Fruit fly (Drosophila melanogaster) whole organism, prepupa: ENCODE results near the gene Kaz1-ORFB.

Experiments used
- Blimp-1 ChIP-seq: fragments of 200-800 bp; sonication (Bioruptor generic); optimal IDR thresholded peaks from 3 replicates; lab custom pipeline; 2017; ENCODE audit warnings: missing biosample characterization, missing genetic modification characterization, mild to moderate bottlenecking, moderate library complexity, missing genetic modification reagents
- CG11294 ChIP-seq: fragments of 200-800 bp; sonication (Bioruptor generic); IDR thresholded peaks from 2 replicates; pipeline ENCODE4 v1.3.6; 2022; ENCODE audit warnings: missing biosample characterization, missing genetic modification characterization
- CG11762 ChIP-seq: fragments of 200-800 bp; sonication (Bioruptor generic); optimal IDR thresholded peaks from 3 replicates; lab custom pipeline; 2016; ENCODE audit warnings: missing biosample characterization, missing genetic modification characterization; ENCODE audit not compliant: insufficient read depth
- CG11902 ChIP-seq: fragments of 200-800 bp; sonication (Bioruptor generic); optimal IDR thresholded peaks from 3 replicates; lab custom pipeline; 2016; ENCODE audit warnings: missing biosample characterization, missing genetic modification characterization
- CG15336 ChIP-seq: fragments of 200-800 bp; sonication (Bioruptor generic); IDR thresholded peaks from 2 replicates; pipeline ENCODE4 v1.3.6; 2022; ENCODE audit warnings: missing biosample characterization, missing genetic modification characterization
- CG16779 ChIP-seq: fragments of 200-800 bp; sonication (Bioruptor generic); optimal IDR thresholded peaks from 3 replicates; lab custom pipeline; 2017; ENCODE audit warnings: missing biosample characterization, mild to moderate bottlenecking, missing genetic modification characterization
- CG3032 ChIP-seq: fragments of 200-800 bp; optimal IDR thresholded peaks from 2 replicates; lab custom pipeline; 2019; ENCODE audit warnings: missing biosample characterization, mild to moderate bottlenecking, missing genetic modification characterization, moderate library complexity
- CG4318 ChIP-seq: fragments of 200-800 bp; sonication (Bioruptor generic); optimal IDR thresholded peaks from 3 replicates; lab custom pipeline; 2017; ENCODE audit warnings: missing biosample characterization, mild to moderate bottlenecking, missing genetic modification characterization
- CG6163 ChIP-seq: fragments of 200-800 bp; sonication (Bioruptor generic); IDR thresholded peaks from 3 replicates; pipeline ENCODE4 v1.3.6; 2022; ENCODE audit warnings: missing biosample characterization, missing genetic modification characterization
- CG6792 ChIP-seq: fragments of 200-800 bp; sonication (Bioruptor generic); optimal IDR thresholded peaks from 3 replicates; lab custom pipeline; 2016; ENCODE audit warnings: missing biosample characterization, missing genetic modification characterization
- CG6808 ChIP-seq: fragments of 200-800 bp; sonication (Bioruptor generic); optimal IDR thresholded peaks from 3 replicates; lab custom pipeline; 2017; ENCODE audit warnings: missing biosample characterization, missing genetic modification characterization, mild to moderate bottlenecking, moderate library complexity, missing genetic modification reagents
- CG6854 ChIP-seq: fragments of 200-800 bp; sonication (Bioruptor generic); optimal IDR thresholded peaks from 2 replicates; lab custom pipeline; 2017; ENCODE audit warnings: missing biosample characterization, mild to moderate bottlenecking, missing genetic modification characterization
- CG7368 ChIP-seq: fragments of 200-800 bp; sonication (Bioruptor generic); optimal IDR thresholded peaks from 3 replicates; lab custom pipeline; 2016; ENCODE audit warnings: missing biosample characterization, missing genetic modification characterization
- CG8119 ChIP-seq: fragments of 200-800 bp; sonication (Bioruptor generic); IDR thresholded peaks from 3 replicates; pipeline ENCODE4 v1.3.6; 2022; ENCODE audit warnings: missing biosample characterization, missing genetic modification characterization
- CG8632 ChIP-seq: fragments of 200-800 bp; sonication (Bioruptor generic); optimal IDR thresholded peaks from 3 replicates; lab custom pipeline; 2016; ENCODE audit warnings: missing biosample characterization, missing genetic modification characterization
- CG9139 ChIP-seq: fragments of 200-800 bp; sonication (Bioruptor generic); optimal IDR thresholded peaks from 3 replicates; lab custom pipeline; 2017; ENCODE audit warnings: missing biosample characterization, mild to moderate bottlenecking, missing genetic modification characterization
- Eip78C ChIP-seq: fragments of 200-800 bp; sonication (Bioruptor generic); peaks from one replicate; lab custom pipeline; 2016; ENCODE audit warnings: missing biosample characterization, missing genetic modification characterization
- Ets21C ChIP-seq: fragments of 200-800 bp; sonication (Bioruptor generic); optimal IDR thresholded peaks from 3 replicates; lab custom pipeline; 2016; ENCODE audit warnings: missing biosample characterization, missing genetic modification characterization
- Ets96B ChIP-seq: fragments of 200-800 bp; optimal IDR thresholded peaks from 2 replicates; lab custom pipeline; 2019; ENCODE audit warnings: missing biosample characterization, mild to moderate bottlenecking, missing genetic modification characterization, moderate library complexity
- Hr38 ChIP-seq: sonication (Bioruptor generic); optimal IDR thresholded peaks from 2 replicates; lab custom pipeline; 2016; ENCODE audit warnings: missing biosample characterization, missing genetic modification characterization
- Met ChIP-seq: fragments of 200-800 bp; sonication (Bioruptor generic); optimal IDR thresholded peaks from 3 replicates; lab custom pipeline; 2016; ENCODE audit warnings: missing biosample characterization, missing genetic modification characterization
- OdsH ChIP-seq: fragments of 200-800 bp; sonication (Bioruptor generic); optimal IDR thresholded peaks from 3 replicates; lab custom pipeline; 2016; ENCODE audit warnings: missing biosample characterization, missing genetic modification characterization
- Sox102F ChIP-seq: fragments of 200-800 bp; sonication (Bioruptor generic); optimal IDR thresholded peaks from 2 replicates; lab custom pipeline; 2016; ENCODE audit warnings: missing biosample characterization, mild to moderate bottlenecking, missing genetic modification characterization
- Sox14 ChIP-seq: fragments of 200-800 bp; sonication (Bioruptor generic); optimal IDR thresholded peaks from 3 replicates; lab custom pipeline; 2016; ENCODE audit warnings: missing biosample characterization, missing genetic modification characterization
- Sox15 ChIP-seq: fragments of 200-800 bp; sonication (Bioruptor generic); optimal IDR thresholded peaks from 3 replicates; lab custom pipeline; 2016; ENCODE audit warnings: missing biosample characterization, missing genetic modification characterization
- achi ChIP-seq: fragments of 200-800 bp; sonication (Bioruptor generic); optimal IDR thresholded peaks from 3 replicates; lab custom pipeline; 2016; ENCODE audit warnings: missing biosample characterization, missing genetic modification characterization
- acj6 ChIP-seq: fragments of 200-800 bp; sonication (Bioruptor generic); optimal IDR thresholded peaks from 3 replicates; lab custom pipeline; 2016; ENCODE audit warnings: missing biosample characterization, missing genetic modification characterization
- dac ChIP-seq: fragments of 200-800 bp; sonication (Bioruptor generic); optimal IDR thresholded peaks from 2 replicates; lab custom pipeline; 2017; ENCODE audit warnings: missing biosample characterization, mild to moderate bottlenecking, missing genetic modification characterization
- dsx ChIP-seq: fragments of 200-800 bp; optimal IDR thresholded peaks from 3 replicates; lab custom pipeline; 2019; ENCODE audit warnings: missing biosample characterization, mild to moderate bottlenecking, missing genetic modification characterization, moderate library complexity; ENCODE audit not compliant: poor library complexity, severe bottlenecking
- eg ChIP-seq: fragments of 200-800 bp; sonication (Bioruptor generic); IDR thresholded peaks from 3 replicates; pipeline ENCODE4 v1.3.6; 2022; ENCODE audit warnings: missing biosample characterization, missing genetic modification characterization
- esn ChIP-seq: fragments of 200-800 bp; sonication (Bioruptor generic); optimal IDR thresholded peaks from 2 replicates; lab custom pipeline; 2016; ENCODE audit warnings: missing biosample characterization, mild to moderate bottlenecking, missing genetic modification characterization, moderate library complexity
- fd85E ChIP-seq: fragments of 200-800 bp; sonication (Bioruptor generic); optimal IDR thresholded peaks from 3 replicates; lab custom pipeline; 2016; ENCODE audit warnings: missing biosample characterization, missing genetic modification characterization
- lz ChIP-seq: fragments of 200-800 bp; sonication (Bioruptor generic); optimal IDR thresholded peaks from 3 replicates; lab custom pipeline; 2016; ENCODE audit warnings: missing biosample characterization, missing genetic modification characterization
- net ChIP-seq: fragments of 200-800 bp; sonication (Bioruptor generic); optimal IDR thresholded peaks from 3 replicates; lab custom pipeline; 2016; ENCODE audit warnings: missing biosample characterization, missing genetic modification characterization
- salr ChIP-seq, 2 experiments: fragments of 200-800 bp; sonication (Bioruptor generic); optimal IDR thresholded peaks; 3 replicates each; lab custom pipeline; 2016 to 2018; ENCODE audit warnings: missing biosample characterization in 2 of 2, missing genetic modification characterization in 2 of 2, mild to moderate bottlenecking in 1 of 2
- ss ChIP-seq, 2 experiments: fragments of 200-800 bp; sonication (Bioruptor generic); optimal IDR thresholded peaks; 2 replicates in 1 of 2; 3 replicates in 1 of 2; lab custom pipeline; 2017 to 2018; ENCODE audit warnings: mild to moderate bottlenecking in 2 of 2, missing biosample characterization in 2 of 2, missing genetic modification characterization in 2 of 2, moderate library complexity in 1 of 2
- svp ChIP-seq: fragments of 200-800 bp; sonication (Bioruptor generic); peaks from one replicate; lab custom pipeline; 2016; ENCODE audit warnings: missing biosample characterization, missing genetic modification characterization
- topi ChIP-seq: fragments of 200-800 bp; sonication (Bioruptor generic); optimal IDR thresholded peaks from 3 replicates; lab custom pipeline; 2016; ENCODE audit warnings: missing biosample characterization, missing genetic modification characterization

The Kaz1-ORFB gene

DNA sequence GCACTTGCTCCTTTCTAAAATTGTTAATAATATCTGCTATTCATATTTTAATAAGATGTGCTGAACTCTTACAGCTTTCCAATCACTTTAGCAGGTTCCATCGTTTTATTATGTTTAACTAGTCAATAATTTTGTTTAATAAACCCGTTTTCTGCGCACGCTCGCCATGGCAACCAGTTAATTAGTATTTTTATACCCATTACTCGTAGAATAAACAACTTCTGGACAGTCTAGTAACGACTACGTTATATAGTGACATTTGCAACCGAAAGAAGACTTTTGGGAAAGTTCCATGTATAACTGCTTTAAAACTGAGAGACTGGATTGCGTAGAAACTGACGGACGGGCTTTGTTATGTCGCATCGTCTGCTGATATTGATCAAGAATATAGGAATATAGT, 16.8 kb downstream of the Kaz1-ORFB start, which contains the start of gene CG34453:
Gene CG34453 (minus strand): TSS at position 101 of the 400 bp plus-strand sequence.
- TF ChIP-seq Blimp-1 (GFP tag; lab: Kevin White, UChicago) (no peak), svp (GFP tag; lab: Kevin White, UChicago) (no peak), Sox102F (GFP tag; lab: Kevin White, UChicago) (no peak), salr (GFP tag; optimal IDR thresholded peaks at IDR 0.05; lab: Kevin White, UChicago) (no peak), CG4318 (GFP tag; lab: Kevin White, UChicago) (no peak), OdsH (no peak), Eip78C (GFP tag; lab: Kevin White, UChicago) (no peak), acj6 (GFP tag; lab: Kevin White, UChicago) (no peak), Hr38 (no peak), dsx (GFP tag; lab: Kevin White, UChicago) (no peak), CG6163 (GFP tag; lab: Robert Waterston, UW) (no peak), CG15336 (GFP tag; lab: Robert Waterston, UW) (no peak), CG11902 (GFP tag; lab: Kevin White, UChicago) (no peak), CG7368 (GFP tag; lab: Kevin White, UChicago) (no peak), CG6854 (GFP tag; lab: Kevin White, UChicago) (no peak), CG6792 (no peak)

DNA sequence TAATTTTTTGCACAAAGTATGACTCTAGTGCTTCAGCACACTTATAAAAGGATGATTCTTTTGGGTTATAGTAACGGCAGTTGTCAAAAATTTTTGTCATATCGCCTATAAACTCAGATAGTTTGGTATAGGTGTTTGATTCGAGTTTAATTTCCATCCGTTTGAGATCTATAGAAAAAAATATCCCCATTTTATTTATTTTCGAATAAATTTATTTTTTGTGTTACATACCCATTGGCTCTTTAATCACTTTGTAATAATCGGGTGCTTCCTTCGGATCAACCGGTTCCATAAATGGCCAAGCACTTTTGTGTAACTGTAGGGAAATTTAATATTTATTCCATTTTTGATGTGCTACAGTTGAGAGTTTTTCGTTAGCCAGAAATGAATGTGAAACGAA, 17.9 kb downstream of the Kaz1-ORFB start:
- TF ChIP-seq Met (GFP tag; lab: Kevin White, UChicago), result no peak
- TF ChIP-seq CG15336 (GFP tag; lab: Robert Waterston, UW), result no peak
- TF ChIP-seq Blimp-1 (GFP tag; lab: Kevin White, UChicago), result no peak
- no peak for TF ChIP-seq CG11294 (GFP tag; lab: Robert Waterston, UW)
- no peak for TF ChIP-seq CG9139 (GFP tag; lab: Kevin White, UChicago)
- TF ChIP-seq CG8632 (GFP tag; lab: Kevin White, UChicago), result no peak
- TF ChIP-seq esn, result no peak
- no peak for TF ChIP-seq CG16779
- TF ChIP-seq CG6808 (GFP tag; lab: Kevin White, UChicago), result no peak
- TF ChIP-seq CG8119 (GFP tag; lab: Robert Waterston, UW), result no peak
- no peak for TF ChIP-seq Sox15
- TF ChIP-seq lz, result no peak
- TF ChIP-seq CG6163 (GFP tag; lab: Robert Waterston, UW), result no peak
- TF ChIP-seq eg (GFP tag; lab: Robert Waterston, UW), result no peak
- no peak for TF ChIP-seq net (GFP tag; lab: Kevin White, UChicago)
- TF ChIP-seq Ets96B (tag; lab: Kevin White, UChicago), result no peak
- TF ChIP-seq ss (GFP tag; optimal IDR thresholded peaks at IDR 0.05; lab: Kevin White, UChicago), result no peak
- no peak for TF ChIP-seq CG11762 (GFP tag; lab: Kevin White, UChicago)
- TF ChIP-seq CG4318 (GFP tag; lab: Kevin White, UChicago), result no peak
- TF ChIP-seq acj6 (GFP tag; lab: Kevin White, UChicago), result no peak

DNA sequence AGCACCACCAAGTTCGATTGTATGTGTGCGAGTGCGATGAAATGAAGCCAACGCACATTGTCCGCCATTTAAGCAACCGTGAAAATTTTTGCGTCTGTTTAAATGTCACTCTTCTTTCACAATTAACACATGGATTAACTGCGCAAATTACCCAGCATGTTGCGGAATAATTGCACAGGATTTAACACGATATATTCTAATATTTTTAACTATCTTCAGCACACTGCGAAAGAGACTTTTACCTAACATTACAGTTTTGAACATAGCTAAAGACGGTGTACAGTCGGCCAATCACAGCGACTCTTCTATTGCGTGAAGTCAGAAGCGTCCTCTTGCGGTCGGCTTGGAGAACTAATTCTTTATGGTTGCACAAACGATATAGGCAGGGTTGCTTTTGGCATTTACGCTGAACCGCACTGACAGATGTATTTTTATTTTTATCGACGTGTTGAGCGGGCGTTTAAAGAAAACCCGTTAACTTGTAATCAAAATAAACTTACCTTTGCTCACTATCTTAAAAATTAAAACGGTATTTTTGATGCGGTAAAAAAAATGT, 30.3 kb downstream of the Kaz1-ORFB start:
- TF ChIP-seq dac (GFP tag; lab: Kevin White, UChicago), result no peak
- TF ChIP-seq achi (GFP tag; lab: Kevin White, UChicago), result peak; percentile 97
- TF ChIP-seq lz, result peak; percentile 67
- TF ChIP-seq Sox14, result no peak
- no peak for TF ChIP-seq CG6163 (GFP tag; lab: Robert Waterston, UW)
- no peak for TF ChIP-seq CG4318 (GFP tag; lab: Kevin White, UChicago)
- TF ChIP-seq Sox102F (GFP tag; lab: Kevin White, UChicago), result no peak
- peak; percentile 25 for TF ChIP-seq CG6854 (GFP tag; lab: Kevin White, UChicago)
- TF ChIP-seq Ets21C, result no peak
- no peak for TF ChIP-seq topi
- TF ChIP-seq CG3032 (tag; lab: Kevin White, UChicago), result peak; percentile 17
- no peak for TF ChIP-seq CG6792
- TF ChIP-seq CG15336 (GFP tag; lab: Robert Waterston, UW), result no peak
- TF ChIP-seq CG11294 (GFP tag; lab: Robert Waterston, UW), result no peak
- TF ChIP-seq Eip78C (GFP tag; lab: Kevin White, UChicago), result peak; percentile 91
- peak; percentile 60 for TF ChIP-seq esn
- no peak for TF ChIP-seq CG7368 (GFP tag; lab: Kevin White, UChicago)
- no peak for TF ChIP-seq fd85E (GFP tag; lab: Kevin White, UChicago)
